Worm (Caenorhabditis elegans) whole organism, midembryonic: Measurements from ENCODE around the gene C48B4.11.

Experiments used
- T22C8.4 ChIP-seq: fragments of 200-800 bp; sonication (Bioruptor generic); IDR thresholded peaks from 2 replicates; pipeline ENCODE4 v1.3.6; 2022; ENCODE audit warnings: missing genetic modification characterization, missing compliant biosample characterization
- klf-2 ChIP-seq: fragments of 200-800 bp; sonication (Bioruptor generic); conservative IDR thresholded peaks from 2 replicates; pipeline ENCODE4 v1.3.6; 2022; ENCODE audit warnings: missing genetic modification reagents, missing genetic modification characterization, missing compliant biosample characterization
- ztf-23 ChIP-seq: fragments of 200-800 bp; sonication (Bioruptor generic); IDR thresholded peaks from 2 replicates; pipeline ENCODE4 v1.3.6; 2022; ENCODE audit warnings: missing genetic modification reagents, missing genetic modification characterization, missing compliant biosample characterization
- ztf-29 ChIP-seq: fragments of 200-800 bp; sonication (Bioruptor generic); IDR thresholded peaks from 2 replicates; pipeline ENCODE4 v1.3.6; 2022; ENCODE audit warnings: missing genetic modification reagents, missing genetic modification characterization, missing compliant biosample characterization

ce11 chrIII:9600645-9601044 is 34.7 kb upstream of the C48B4.11 start, which contains the start of gene F58A4.2:
- TF ChIP-seq ztf-29 (GFP tag; lab: Robert Waterston, UW) (no peak), T22C8.4 (GFP tag; lab: Robert Waterston, UW) (no peak), klf-2 (GFP tag; lab: Robert Waterston, UW) (no peak), ztf-23 (GFP tag; lab: Robert Waterston, UW) (no peak)
